Worm (Caenorhabditis elegans) whole organism, L4/young adult: ENCODE data around the gene ZC262.4.

Experiments
- W03F9.2 ChIP-seq: fragments of 150-350 bp; optimal IDR thresholded peaks from 2 replicates; lab custom pipeline; 2014; ENCODE audit warnings: missing biosample characterization, missing genetic modification characterization
- him-1 ChIP-seq: sonication (generic microtip); optimal IDR thresholded peaks from 2 replicates; lab custom pipeline; 2016; ENCODE audit warnings: missing genotype, missing genetic modification reagents, missing genetic modification characterization, missing compliant biosample characterization

DNA sequence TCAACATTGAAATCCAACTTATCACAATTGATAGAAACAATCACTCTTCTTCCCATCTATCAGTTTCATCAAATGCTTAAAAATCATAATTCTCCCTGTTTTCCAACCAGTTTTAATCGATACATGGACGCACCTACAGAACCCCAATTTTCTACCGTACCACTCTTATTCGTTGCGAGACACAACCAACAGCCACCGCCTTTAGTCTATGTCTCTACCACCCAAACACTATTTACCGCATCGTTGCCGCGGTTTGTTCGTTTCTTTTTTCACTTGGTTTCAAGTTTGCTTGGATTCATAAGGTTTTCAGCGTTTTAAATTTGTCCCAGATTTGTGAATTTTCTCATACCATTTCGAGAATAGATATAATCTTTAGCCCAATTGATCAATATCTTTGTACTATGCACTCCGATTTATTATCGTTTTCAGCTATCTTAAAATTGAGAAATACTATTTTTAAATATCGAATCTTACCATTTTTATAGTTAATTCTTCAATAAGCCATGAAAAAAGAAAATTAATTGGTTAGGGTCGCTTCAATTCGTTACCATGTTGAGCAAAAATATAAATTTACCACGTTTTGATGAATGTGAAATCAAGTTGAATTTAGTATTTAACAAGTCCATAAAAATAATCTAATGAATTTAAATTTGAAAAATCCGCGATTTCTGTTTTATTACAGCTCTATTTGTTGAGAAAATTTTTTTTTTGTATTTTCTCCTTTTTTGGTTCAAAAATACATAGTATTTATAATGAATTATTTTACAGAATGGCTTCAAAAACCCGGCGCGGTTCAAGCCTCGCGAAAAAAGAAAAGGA, 23.9 kb downstream of the ZC262.4 start, which contains the start of gene F10E9.3:
- no peak for TF ChIP-seq him-1
- TF ChIP-seq W03F9.2 (tag; lab: Kevin White, UChicago), result no peak
